Fruit fly (Drosophila melanogaster): ENCODE measurements around the gene CG44085.

dm6 chr2L:13304488-13304887 lies 43.7 kb downstream of the CG44085 start, which contains the start of gene CG16825:
- TF ChIP-seq CG8159 (tag; optimal IDR thresholded peaks at IDR 0.05), result no peak
- TF ChIP-seq Ets98B (GFP tag; IDR thresholded peaks at IDR 0.05), result no peak
- no peak for TF ChIP-seq CG32121 (GFP tag; IDR thresholded peaks at IDR 0.05)
- TF ChIP-seq rn (GFP tag; IDR thresholded peaks at IDR 0.05), result no peak
- TF ChIP-seq EcR (GFP tag; optimal IDR thresholded peaks at IDR 0.05), result no peak
- TF ChIP-seq Snoo (tag; optimal IDR thresholded peaks at IDR 0.05), result no peak
- TF ChIP-seq CG14655 (GFP tag; optimal IDR thresholded peaks at IDR 0.05), result no peak
- TF ChIP-seq CG13204 (GFP tag; optimal IDR thresholded peaks at IDR 0.05), result no peak
- TF ChIP-seq CG12605 (GFP tag; IDR thresholded peaks at IDR 0.05), result no peak
- no peak for TF ChIP-seq gl (tag; optimal IDR thresholded peaks at IDR 0.05)
- no peak for TF ChIP-seq CG4496 (GFP tag; IDR thresholded peaks at IDR 0.05)
